Fruit fly (Drosophila melanogaster) whole organism, larva: Measurements from ENCODE around the gene CG14357.

Experiments used
- noc ChIP-seq: fragments of 200-800 bp; sonication (Bioruptor generic); optimal IDR thresholded peaks from 3 replicates; lab custom pipeline; 2019; ENCODE audit warnings: missing biosample characterization, mild to moderate bottlenecking, missing genetic modification characterization, moderate library complexity

The CG14357 gene

DNA sequence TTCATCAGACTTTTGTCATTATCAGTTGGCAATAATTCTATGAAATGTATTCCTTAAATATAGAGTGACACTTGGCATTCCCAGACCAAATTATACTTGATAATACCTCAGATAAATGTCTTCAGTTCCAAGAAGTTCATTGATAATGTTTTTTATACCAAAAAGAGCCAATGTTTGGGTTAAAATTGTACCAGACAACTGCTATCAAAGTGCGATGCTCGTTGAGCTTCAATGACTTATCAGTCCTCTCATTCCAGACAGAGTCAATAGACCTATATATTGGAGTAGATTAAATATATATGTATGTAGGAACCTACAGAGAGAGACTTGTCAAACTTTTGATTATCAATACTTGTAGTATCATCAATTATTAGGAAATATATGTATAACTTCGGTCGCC, 46.7 kb downstream of the CG14357 start:
- no peak for TF ChIP-seq noc (tag; lab: Kevin White, UChicago)

DNA sequence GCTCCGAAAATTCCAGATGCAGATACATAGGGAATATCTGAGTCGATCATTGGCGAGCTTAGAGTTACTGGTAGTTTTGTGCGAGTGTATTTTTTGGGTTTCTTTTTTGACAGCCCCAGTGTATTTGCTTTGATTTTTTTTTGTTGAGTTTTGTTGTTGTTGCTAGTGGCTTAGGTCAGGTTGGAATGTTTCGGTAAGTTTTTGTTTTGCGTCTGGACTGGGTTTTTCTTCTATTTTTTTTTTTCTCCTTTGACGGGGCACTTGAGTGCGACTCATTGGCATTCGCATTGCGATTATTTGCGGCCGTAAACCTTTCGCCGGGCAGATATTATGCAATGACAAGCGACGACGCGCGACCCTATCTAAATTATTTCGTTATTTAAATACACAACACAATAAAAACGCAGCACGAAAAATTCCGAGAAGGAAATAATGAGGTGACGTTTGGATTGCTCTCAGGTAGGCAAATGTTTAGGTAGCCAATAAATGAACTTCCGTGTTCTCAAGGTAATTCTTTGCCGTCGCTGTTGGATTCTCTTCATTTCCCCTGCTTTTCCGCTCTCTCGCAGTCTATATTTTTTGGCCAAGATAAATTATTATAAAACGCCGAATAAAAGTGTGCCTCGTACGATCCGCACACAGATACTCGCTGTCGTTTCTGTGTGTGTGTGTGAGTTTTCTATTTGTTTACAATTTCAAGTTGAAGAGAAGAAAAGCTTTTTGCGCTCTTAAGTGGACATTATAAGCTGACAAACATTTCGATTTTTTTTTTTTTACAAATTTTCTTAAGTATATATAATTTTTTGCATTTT, 47.6 kb downstream of the CG14357 start:
- no peak for TF ChIP-seq noc (tag; lab: Kevin White, UChicago)

DNA sequence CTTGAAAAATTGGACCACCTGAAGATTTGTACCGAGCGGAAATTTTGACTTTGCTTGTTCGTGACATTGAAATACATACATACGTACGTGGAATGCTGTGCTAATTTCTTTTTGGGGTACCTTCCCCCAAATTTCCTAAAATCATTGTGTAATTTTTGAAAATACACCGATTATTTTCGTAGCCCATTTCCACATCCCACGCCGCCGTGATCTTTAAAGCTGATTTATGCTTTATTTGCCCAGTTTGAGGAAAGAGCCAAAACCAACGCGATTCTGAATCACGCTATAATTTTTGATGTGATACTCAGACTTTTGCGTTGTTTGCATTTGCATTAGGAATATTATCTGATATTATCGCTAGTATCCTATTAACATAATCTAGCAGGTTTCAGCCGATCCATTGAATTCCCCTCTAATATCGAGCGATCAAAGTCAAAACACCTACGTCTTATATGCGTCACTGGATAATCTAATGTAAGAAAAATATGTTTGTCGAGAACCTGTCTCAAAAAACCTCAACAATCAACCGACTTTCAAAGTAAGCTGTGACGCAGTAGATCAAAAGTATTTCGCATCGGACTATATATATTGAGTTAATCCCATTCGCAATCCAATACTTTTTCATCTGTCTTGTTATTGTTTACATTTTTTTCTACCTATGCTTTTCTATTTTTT, 49.0 kb downstream of the CG14357 start:
- no peak for TF ChIP-seq noc (tag; lab: Kevin White, UChicago)

dm6 chr3R:14061988-14062868, 49.7 kb downstream of the CG14357 start:
- peak; percentile 85 for TF ChIP-seq noc (tag; lab: Kevin White, UChicago)
